Worm (Caenorhabditis elegans): ENCODE results near the gene F19D8.2.
A peak's percentile ranks its signal among the peaks of the same experiment; 100 is the strongest.

Gene F19D8.2

ce11 chrX:13850359-13850758 is 16.1 kb downstream of the F19D8.2 start:
- TF ChIP-seq ztf-6 (GFP tag; IDR thresholded peaks at IDR 0.05) (no peak), let-526 (GFP tag; IDR thresholded peaks at IDR 0.05) (no peak), nhr-80 (tag; optimal IDR thresholded peaks at IDR 0.05) (peak; percentile 65)

ce11 chrX:13851590-13851989 is 17.4 kb downstream of the F19D8.2 start:
- TF ChIP-seq madf-3 (GFP tag; IDR thresholded peaks at IDR 0.05) (no peak), lin-35 (GFP tag; optimal IDR thresholded peaks at IDR 0.05) (no peak), sdz-38 (tag; optimal IDR thresholded peaks at IDR 0.05) (no peak), F33H1.4 (GFP tag; IDR thresholded peaks at IDR 0.05) (no peak), somi-1 (GFP tag; optimal IDR thresholded peaks at IDR 0.05) (no peak), sea-2 (GFP tag; IDR thresholded peaks at IDR 0.05) (no peak), B0019.2 (GFP tag; conservative IDR thresholded peaks at IDR 0.05) (no peak), lir-1 (GFP tag; conservative IDR thresholded peaks at IDR 0.05) (no peak), ceh-58 (GFP tag; IDR thresholded peaks at IDR 0.05) (no peak), lsl-1 (GFP tag; optimal IDR thresholded peaks at IDR 0.05) (no peak)

- TF ChIP-seq lag-1 (GFP tag; IDR thresholded peaks at IDR 0.05) (no peak), Y67H2A.10 (GFP tag; conservative IDR thresholded peaks at IDR 0.05) (no peak), F22D6.2 (tag; optimal IDR thresholded peaks at IDR 0.05) (no peak), nfya-1 (tag; optimal IDR thresholded peaks at IDR 0.05; ENCODE audit: borderline replicate concordance, insufficient read depth) (no peak), B0019.2 (GFP tag; conservative IDR thresholded peaks at IDR 0.05) (no peak), B0336.3 (GFP tag; IDR thresholded peaks at IDR 0.05) (no peak), hmg-20 (GFP tag; IDR thresholded peaks at IDR 0.05) (no peak), B0035.1 (tag; optimal IDR thresholded peaks at IDR 0.05) (no peak), rcor-1 (GFP tag; IDR thresholded peaks at IDR 0.05) (no peak), Y79H2A.3 (GFP tag; conservative IDR thresholded peaks at IDR 0.05) (no peak), hsf-1 (GFP tag; IDR thresholded peaks at IDR 0.05) (no peak), bed-2 (GFP tag; IDR thresholded peaks at IDR 0.05) (no peak), let-607 (tag; optimal IDR thresholded peaks at IDR 0.05) (no peak), ZK185.1 (tag; optimal IDR thresholded peaks at IDR 0.05; ENCODE audit: poor library complexity, severe bottlenecking) (no peak)
These were observed 18.4 kb downstream of the F19D8.2 start, which contains the start of gene mct-3 for ce11 chrX:13852606-13853005. mct-3 (plus strand) TSS chrX:13852906.

ce11 chrX:13855928-13856327 is 21.7 kb downstream of the F19D8.2 start:
- TF ChIP-seq snpc-4 (GFP tag; optimal IDR thresholded peaks at IDR 0.05) = no peak
- TF ChIP-seq snpc-4 (tag; optimal IDR thresholded peaks at IDR 0.05) = no peak
- no peak for TF ChIP-seq atf-7 (tag; optimal IDR thresholded peaks at IDR 0.05)
- TF ChIP-seq xnd-1 (tag; optimal IDR thresholded peaks at IDR 0.05) = no peak
- no peak for TF ChIP-seq zim-3 (tag; optimal IDR thresholded peaks at IDR 0.05)
- no peak for TF ChIP-seq lir-1 (GFP tag; conservative IDR thresholded peaks at IDR 0.05)
- no peak for TF ChIP-seq hlh-26 (GFP tag; conservative IDR thresholded peaks at IDR 0.05)
- TF ChIP-seq lin-35 (GFP tag; optimal IDR thresholded peaks at IDR 0.05) = no peak
- TF ChIP-seq madf-6 (GFP tag; IDR thresholded peaks at IDR 0.05) = no peak
- no peak for TF ChIP-seq hsf-1 (GFP tag; IDR thresholded peaks at IDR 0.05)
- TF ChIP-seq F55B11.4 (tag; optimal IDR thresholded peaks at IDR 0.05; ENCODE audit: borderline replicate concordance, insufficient read depth) = no peak
- no peak for TF ChIP-seq nhr-120 (GFP tag; IDR thresholded peaks at IDR 0.05)
- TF ChIP-seq F33H1.4 (GFP tag; IDR thresholded peaks at IDR 0.05) = no peak
- TF ChIP-seq ceh-79 (tag; optimal IDR thresholded peaks at IDR 0.05) = no peak
- no peak for TF ChIP-seq mcd-1 (GFP tag; IDR thresholded peaks at IDR 0.05)
- TF ChIP-seq hlh-12 (tag; optimal IDR thresholded peaks at IDR 0.05) = no peak
- no peak for TF ChIP-seq aptf-2 (GFP tag; conservative IDR thresholded peaks at IDR 0.05)

Data from whole organism, young adult.